Worm (Caenorhabditis elegans): Measurements from ENCODE around the gene flp-4.

DNA sequence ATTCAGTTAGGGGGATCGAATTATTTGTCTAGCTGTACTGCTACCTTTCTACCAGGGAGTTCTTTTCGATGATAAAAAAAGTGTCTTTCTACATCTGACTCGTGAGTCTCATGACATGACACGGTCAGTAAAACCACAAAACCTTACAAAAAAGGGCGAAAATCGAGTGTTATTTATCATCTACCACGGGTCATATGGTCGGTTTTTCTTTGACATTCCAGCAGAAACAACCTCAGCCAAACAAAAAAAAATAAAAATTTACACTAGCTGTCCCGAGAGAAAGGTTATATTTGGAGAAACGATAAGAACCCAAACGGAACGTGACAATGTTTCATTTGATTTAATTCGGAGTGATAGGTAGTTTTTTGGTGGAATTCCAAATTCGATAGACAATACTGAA lies 29.0 kb upstream of the flp-4 start:
- TF ChIP-seq blmp-1 (tag; optimal IDR thresholded peaks at IDR 0.05), result no peak
- TF ChIP-seq ztf-11 (tag; optimal IDR thresholded peaks at IDR 0.05), result no peak
- TF ChIP-seq nhr-28 (tag; optimal IDR thresholded peaks at IDR 0.05), result no peak

All from whole organism, mixed stage, embryonic.